Worm (Caenorhabditis elegans) whole organism, L2 larva: ENCODE results near the gene nep-26.

ENCODE experiments used
- F13H6.1 ChIP-seq: sonication (generic microtip); optimal IDR thresholded peaks from 2 replicates; lab custom pipeline; 2016; ENCODE audit warnings: missing genetic modification characterization, missing compliant biosample characterization
- ZK546.5 ChIP-seq: sonication (generic microtip); optimal IDR thresholded peaks from 2 replicates; lab custom pipeline; 2017; ENCODE audit warnings: missing biosample characterization, missing genetic modification characterization
- dmd-4 ChIP-seq: sonication (generic microtip); optimal IDR thresholded peaks from 2 replicates; lab custom pipeline; 2017; ENCODE audit warnings: missing biosample characterization, missing genetic modification characterization
- elt-1 ChIP-seq: fragments of 150-350 bp; optimal IDR thresholded peaks from 2 replicates; lab custom pipeline; 2014; ENCODE audit warnings: missing biosample characterization, missing genetic modification characterization
- elt-3 ChIP-seq: sonication (generic microtip); optimal IDR thresholded peaks from 2 replicates; lab custom pipeline; 2017; ENCODE audit warnings: missing biosample characterization, missing genetic modification characterization
- fos-1 ChIP-seq: fragments of 150-350 bp; optimal IDR thresholded peaks from 2 replicates; lab custom pipeline; 2014; ENCODE audit warnings: missing biosample characterization, missing genetic modification characterization
- lin-11 ChIP-seq: fragments of 150-350 bp; sonication (generic microtip); optimal IDR thresholded peaks from 2 replicates; lab custom pipeline; 2014; ENCODE audit warnings: missing biosample characterization, missing genetic modification characterization, inconsistent platforms, mixed read lengths
- lin-13 ChIP-seq: fragments of 150-350 bp; optimal IDR thresholded peaks from 2 replicates; lab custom pipeline; 2014; ENCODE audit warnings: missing biosample characterization, missing genetic modification reagents, missing genetic modification characterization
- lin-39 ChIP-seq: fragments of 150-350 bp; optimal IDR thresholded peaks from 2 replicates; lab custom pipeline; 2014; ENCODE audit warnings: missing biosample characterization, missing genetic modification reagents, missing genetic modification characterization
- lsy-2 ChIP-seq, 2 experiments: fragments of 150-350 bp in 1 of 2; sonication (generic microtip) in 1 of 2; optimal IDR thresholded peaks; 2 replicates each; lab custom pipeline; 2014 to 2017; ENCODE audit warnings: missing biosample characterization in 2 of 2, missing genetic modification characterization in 2 of 2
- nhr-11 ChIP-seq: fragments of 150-350 bp; optimal IDR thresholded peaks from 2 replicates; lab custom pipeline; 2014; ENCODE audit warnings: missing biosample characterization, missing genetic modification characterization
- nhr-12 ChIP-seq: fragments of 150-350 bp; optimal IDR thresholded peaks from 2 replicates; lab custom pipeline; 2014; ENCODE audit warnings: missing biosample characterization, missing genetic modification characterization
- nhr-129 ChIP-seq: fragments of 150-350 bp; optimal IDR thresholded peaks from 2 replicates; lab custom pipeline; 2014; ENCODE audit warnings: missing biosample characterization, missing genetic modification characterization
- nhr-6 ChIP-seq: fragments of 150-350 bp; optimal IDR thresholded peaks from 2 replicates; lab custom pipeline; 2014; ENCODE audit warnings: missing biosample characterization, missing genetic modification characterization
- nhr-77 ChIP-seq: fragments of 150-350 bp; optimal IDR thresholded peaks from 2 replicates; lab custom pipeline; 2014; ENCODE audit warnings: missing biosample characterization, missing genetic modification characterization
- sem-4 ChIP-seq: fragments of 150-350 bp; optimal IDR thresholded peaks from 2 replicates; lab custom pipeline; 2014; ENCODE audit warnings: missing biosample characterization, missing genetic modification reagents, missing genetic modification characterization
- sma-3 ChIP-seq: sonication (generic microtip); optimal IDR thresholded peaks from 2 replicates; lab custom pipeline; 2016; ENCODE audit warnings: missing genetic modification reagents, missing genetic modification characterization, missing compliant biosample characterization
- snpc-4 ChIP-seq: fragments of 150-350 bp; optimal IDR thresholded peaks from 2 replicates; lab custom pipeline; 2014; ENCODE audit warnings: missing biosample characterization, missing genetic modification characterization
- ztf-1 ChIP-seq: fragments of 200-800 bp; sonication (Bioruptor generic); conservative IDR thresholded peaks from 2 replicates; pipeline ENCODE4 v1.3.6; 2022; ENCODE audit warnings: missing genetic modification characterization, missing compliant biosample characterization
- ztf-4 ChIP-seq: fragments of 150-350 bp; optimal IDR thresholded peaks from 2 replicates; lab custom pipeline; 2014; ENCODE audit warnings: missing biosample characterization, missing genetic modification characterization

The nep-26 gene

ce11 chrII:10239595-10239994 lies 60.3 kb downstream of the nep-26 start, which contains the start of gene mec-15:
Gene mec-15 (minus strand): TSS chrII:10239695.
- no peak for TF ChIP-seq lin-39 (tag; lab: Kevin White, UChicago)
- no peak for TF ChIP-seq elt-3 (tag; lab: Kevin White, UChicago)
- no peak for TF ChIP-seq elt-1 (tag; lab: Kevin White, UChicago)
- no peak for TF ChIP-seq ztf-4
- TF ChIP-seq nhr-77 (tag; lab: Kevin White, UChicago): no peak
- TF ChIP-seq sem-4 (tag; lab: Kevin White, UChicago): no peak
- no peak for TF ChIP-seq nhr-12 (tag; lab: Kevin White, UChicago)
- TF ChIP-seq dmd-4 (tag; lab: Kevin White, UChicago): no peak
- no peak for TF ChIP-seq nhr-11 (tag; lab: Kevin White, UChicago)
- no peak for TF ChIP-seq lin-13 (GFP tag; lab: Kevin White, UChicago)
- TF ChIP-seq nhr-129: no peak
- TF ChIP-seq ZK546.5: no peak
- no peak for TF ChIP-seq lin-11 (tag; lab: Kevin White, UChicago)
- TF ChIP-seq ztf-1 (GFP tag; lab: Robert Waterston, UW): no peak
- no peak for TF ChIP-seq F13H6.1 (tag; lab: Kevin White, UChicago)
- TF ChIP-seq sma-3 (GFP tag; lab: Kevin White, UChicago): no peak
- no peak for TF ChIP-seq fos-1 (tag; lab: Kevin White, UChicago)
- TF ChIP-seq nhr-6 (tag; lab: Kevin White, UChicago): no peak

ce11 chrII:10234398-10234797 lies 65.5 kb downstream of the nep-26 start, which contains the start of gene ubxn-5:
Gene ubxn-5 (minus strand): TSS chrII:10234498.
- TF ChIP-seq lsy-2 (tag; optimal IDR thresholded peaks at IDR 0.05; lab: Kevin White, UChicago): no peak
- no peak for TF ChIP-seq snpc-4 (tag; lab: Kevin White, UChicago)
- TF ChIP-seq elt-3 (tag; lab: Kevin White, UChicago): no peak
- TF ChIP-seq elt-1 (tag; lab: Kevin White, UChicago): no peak
